Fruit fly (Drosophila melanogaster): ENCODE results near the gene Gnpnat.

Gnpnat gene

DNA sequence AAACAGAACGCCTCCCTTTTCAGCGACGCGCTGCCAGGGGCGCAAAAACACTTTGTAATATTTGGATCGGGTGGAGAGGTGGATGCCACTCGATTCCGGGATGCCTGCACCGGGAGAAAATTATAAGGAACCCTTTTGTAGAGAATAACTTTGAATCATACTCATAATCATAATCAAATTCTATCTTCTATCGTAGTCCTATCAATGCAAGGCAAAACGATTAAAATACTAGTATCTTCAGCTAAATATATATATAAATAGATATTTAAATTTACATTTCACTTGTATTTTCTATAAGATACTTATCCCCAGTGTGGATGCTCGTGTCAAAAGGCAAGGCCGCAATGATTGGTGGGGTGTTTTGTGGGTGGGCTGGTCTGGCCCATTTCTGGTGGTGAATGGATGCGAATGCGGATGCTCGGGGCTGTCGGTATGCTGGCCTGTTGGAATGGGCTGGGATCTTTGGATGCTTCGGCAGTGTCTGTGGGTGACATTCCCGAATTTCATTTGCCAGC, 32.2 kb upstream of the Gnpnat start (continued):
- TF ChIP-seq Tbp (GFP tag; optimal IDR thresholded peaks at IDR 0.05), result no peak
- TF ChIP-seq gem (tag; optimal IDR thresholded peaks at IDR 0.05), result peak; percentile 52
- TF ChIP-seq NK7.1 (GFP tag; optimal IDR thresholded peaks at IDR 0.05), result no peak
- no peak for TF ChIP-seq kni (GFP tag; optimal IDR thresholded peaks at IDR 0.05)
- TF ChIP-seq ATbp (GFP tag; optimal IDR thresholded peaks at IDR 0.05), result peak; percentile 16
- TF ChIP-seq CG31441 (GFP tag; IDR thresholded peaks at IDR 0.05), result peak; percentile 46
- TF ChIP-seq CG11504 (tag; optimal IDR thresholded peaks at IDR 0.05), result peak; percentile 36
- peak; percentile 60 for TF ChIP-seq row (GFP tag; IDR thresholded peaks at IDR 0.05)
- no peak for TF ChIP-seq Taf1 (GFP tag; IDR thresholded peaks at IDR 0.05)
- TF ChIP-seq CG15011 (GFP tag; optimal IDR thresholded peaks at IDR 0.05), result no peak
- peak; percentile 20 for TF ChIP-seq CG2712 (tag; optimal IDR thresholded peaks at IDR 0.05)
- TF ChIP-seq CG16779 (GFP tag; IDR thresholded peaks at IDR 0.05), result no peak
- TF ChIP-seq unc-4 (GFP tag; IDR thresholded peaks at IDR 0.05; ENCODE audit: partially characterized antibody), result no peak
- no peak for TF ChIP-seq gce (GFP tag; IDR thresholded peaks at IDR 0.05)
- TF ChIP-seq CG2875 (GFP tag; optimal IDR thresholded peaks at IDR 0.05), result no peak
- TF ChIP-seq Oli (tag; optimal IDR thresholded peaks at IDR 0.05), result peak; percentile 22
- TF ChIP-seq phol (tag; optimal IDR thresholded peaks at IDR 0.05), result peak; percentile 12
- peak; percentile 18 for TF ChIP-seq CG12391 (tag; optimal IDR thresholded peaks at IDR 0.05)
- no peak for TF ChIP-seq wor (GFP tag; IDR thresholded peaks at IDR 0.05)
- no peak for TF ChIP-seq exex (tag; optimal IDR thresholded peaks at IDR 0.05)
- TF ChIP-seq CG10267 (tag; optimal IDR thresholded peaks at IDR 0.05), result peak; percentile 1
- TF ChIP-seq CG30431 (GFP tag; optimal IDR thresholded peaks at IDR 0.05), result no peak
- no peak for TF ChIP-seq btn (GFP tag; optimal IDR thresholded peaks at IDR 0.05)
- TF ChIP-seq Hr51 (GFP tag; optimal IDR thresholded peaks at IDR 0.05), result peak in 1 of 2 experiments; percentile 60
- peak; percentile 31 for TF ChIP-seq CG18599 (GFP tag; optimal IDR thresholded peaks at IDR 0.05)
- TF ChIP-seq al (GFP tag; IDR thresholded peaks at IDR 0.05), result no peak
- TF ChIP-seq CG17359 (tag; optimal IDR thresholded peaks at IDR 0.05), result peak; percentile 5
- TF ChIP-seq CG7839 (tag; optimal IDR thresholded peaks at IDR 0.05), result peak; percentile 12
- peak; percentile 23 for TF ChIP-seq CG10979 (tag; optimal IDR thresholded peaks at IDR 0.05)
- TF ChIP-seq MBD-R2 (GFP tag; IDR thresholded peaks at IDR 0.05), result no peak
- TF ChIP-seq Nf-YC (tag; optimal IDR thresholded peaks at IDR 0.05), result peak; percentile 55
- TF ChIP-seq Deaf1 (tag; optimal IDR thresholded peaks at IDR 0.05), result peak; percentile 22
- TF ChIP-seq NFAT (GFP tag; IDR thresholded peaks at IDR 0.05), result no peak
- peak; percentile 37; the same call in 1 of the 2 replicates for TF ChIP-seq sisA (GFP tag; IDR thresholded peaks at IDR 0.05)
- no peak for TF ChIP-seq Abd-B (GFP tag; optimal IDR thresholded peaks at IDR 0.05)
- TF ChIP-seq Blimp-1 (GFP tag; optimal IDR thresholded peaks at IDR 0.05), result peak; percentile 31
- no peak for TF ChIP-seq h (optimal IDR thresholded peaks at IDR 0.05)
- TF ChIP-seq bsh (GFP tag; optimal IDR thresholded peaks at IDR 0.05), result peak in 1 of 2 experiments; percentile 51
- TF ChIP-seq sens (GFP tag), result peak; percentile 25
- peak; percentile 17 for TF ChIP-seq unpg (GFP tag; optimal IDR thresholded peaks at IDR 0.05)
- TF ChIP-seq az2 (GFP tag; optimal IDR thresholded peaks at IDR 0.05), result peak; percentile 15
- TF ChIP-seq CG7745 (tag; optimal IDR thresholded peaks at IDR 0.05), result no peak
- no peak for TF ChIP-seq CG18619 (GFP tag; optimal IDR thresholded peaks at IDR 0.05)
- no peak for TF ChIP-seq CG17361 (GFP tag; IDR thresholded peaks at IDR 0.05)
- no peak for TF ChIP-seq Ets97D (GFP tag; optimal IDR thresholded peaks at IDR 0.05)
- peak; percentile 44 for TF ChIP-seq Sox102F (GFP tag; optimal IDR thresholded peaks at IDR 0.05)
- no peak for TF ChIP-seq emc (GFP tag; optimal IDR thresholded peaks at IDR 0.05)
- TF ChIP-seq CG10959 (GFP tag; IDR thresholded peaks at IDR 0.05), result no peak
- TF ChIP-seq jing (GFP tag; optimal IDR thresholded peaks at IDR 0.05), result no peak
- peak; percentile 65 for TF ChIP-seq dmrt99B (tag; optimal IDR thresholded peaks at IDR 0.05)
- no peak for TF ChIP-seq br (optimal IDR thresholded peaks at IDR 0.05)
